Worm (Caenorhabditis elegans): Measurements from ENCODE around the gene nhr-45.

DNA sequence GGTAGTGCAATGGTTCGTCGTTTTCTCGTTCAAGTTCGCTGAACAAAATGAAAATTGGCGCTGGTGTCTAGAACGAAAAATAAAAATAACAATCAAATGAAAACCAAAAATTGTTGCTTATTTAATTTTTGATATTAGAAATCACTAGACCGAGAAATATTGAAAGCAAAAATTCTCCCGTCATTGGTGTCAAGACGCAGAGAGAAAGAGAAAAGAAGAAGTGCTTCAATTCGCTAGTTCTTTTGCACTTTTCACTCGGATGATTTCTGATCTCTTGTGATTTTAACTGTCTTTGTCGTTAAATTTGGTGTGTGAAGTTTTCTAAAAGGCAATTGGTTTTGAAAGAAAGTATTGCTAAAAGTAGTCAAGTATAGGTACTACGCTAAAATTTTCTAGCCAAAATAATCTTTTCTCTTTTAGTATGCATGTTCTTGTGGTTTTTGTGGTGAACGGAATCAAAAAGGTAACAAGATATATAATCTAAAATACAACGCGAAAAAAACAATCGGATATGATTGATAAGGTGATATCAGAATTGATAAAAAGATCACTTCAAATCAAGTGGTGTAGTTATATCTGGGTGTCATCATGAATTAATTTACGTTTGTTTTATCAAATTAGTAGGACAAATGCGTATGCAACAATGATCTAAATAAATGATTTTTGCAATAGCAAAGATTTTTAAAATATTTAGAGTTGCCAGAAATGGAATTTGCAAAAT lies 3.0 kb upstream of the nhr-45 start:
- TF ChIP-seq cog-1 (tag; optimal IDR thresholded peaks at IDR 0.05) (no peak), ref-1 (GFP tag; conservative IDR thresholded peaks at IDR 0.05) (no peak), flt-1 (GFP tag; IDR thresholded peaks at IDR 0.05) (no peak), T22C8.4 (GFP tag; IDR thresholded peaks at IDR 0.05) (no peak), tab-1 (GFP tag; IDR thresholded peaks at IDR 0.05) (no peak), ztf-29 (GFP tag; IDR thresholded peaks at IDR 0.05) (no peak), ztf-23 (GFP tag; IDR thresholded peaks at IDR 0.05) (no peak), klf-2 (GFP tag; conservative IDR thresholded peaks at IDR 0.05) (no peak), med-1 (GFP tag; optimal IDR thresholded peaks at IDR 0.05; ENCODE audit: insufficient read depth) (no peak)
